Worm (Caenorhabditis elegans): Measurements from ENCODE around the gene vkmt-1.
"Not testable (repeated sequence)": the region's sequence is repeated elsewhere in the genome, so short reads cannot be mapped to it uniquely, and the experiment has no call there.

DNA sequence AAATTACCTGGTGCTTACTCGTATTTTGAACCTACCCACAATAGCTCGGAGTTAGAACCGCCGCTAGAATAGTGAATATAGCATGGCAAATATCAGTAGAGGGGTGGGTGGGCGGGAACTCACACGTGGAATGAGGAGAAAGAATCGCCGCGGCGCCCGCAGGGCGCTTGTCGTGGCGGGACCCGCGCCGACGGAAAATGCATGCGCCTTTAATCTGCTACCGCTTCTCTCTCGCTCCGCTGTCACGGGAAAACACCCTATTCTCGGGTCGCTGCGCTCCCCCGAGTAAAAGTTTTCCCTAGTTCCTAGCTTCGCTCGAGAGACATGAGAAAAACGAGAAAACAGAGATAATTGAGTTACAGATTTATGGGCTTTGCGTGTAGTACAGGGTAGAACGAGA, 16.2 kb downstream of the vkmt-1 start:
- not testable (repeated sequence) for TF ChIP-seq nhr-11 (tag; optimal IDR thresholded peaks at IDR 0.05); sdz-12 (GFP tag; optimal IDR thresholded peaks at IDR 0.05); ama-1 (optimal IDR thresholded peaks at IDR 0.05); aly-2 (tag; optimal IDR thresholded peaks at IDR 0.05); madf-5 (GFP tag; IDR thresholded peaks at IDR 0.05); aha-1 (tag); zag-1 (tag; optimal IDR thresholded peaks at IDR 0.05); unc-130 (GFP tag; optimal IDR thresholded peaks at IDR 0.05); nhr-237 (tag; optimal IDR thresholded peaks at IDR 0.05)

All from whole organism, L4 larva.